Worm (Caenorhabditis elegans): ENCODE data around the gene pms-2.

The pms-2 gene

DNA sequence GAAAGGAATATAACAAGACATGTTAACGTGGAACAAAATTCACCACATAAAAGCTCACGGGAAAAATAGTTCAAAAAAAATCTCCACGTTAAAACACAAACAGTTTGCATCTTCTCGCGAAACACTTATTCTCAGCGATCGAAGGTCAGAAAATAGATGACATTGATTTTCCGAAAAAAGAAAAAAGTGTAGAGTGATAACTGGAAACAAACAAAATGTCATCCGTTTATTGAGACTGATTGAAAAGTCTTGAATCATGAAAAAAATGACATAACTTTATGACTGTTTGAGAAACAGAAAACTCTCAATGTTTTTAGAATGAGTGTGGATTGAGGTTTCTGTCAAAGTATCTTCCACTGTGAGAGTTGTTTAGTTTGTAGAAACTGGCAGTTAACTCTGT lies 52.6 kb downstream of the pms-2 start, which contains the start of gene C55A6.4:
Gene C55A6.4 (minus strand): TSS at position 101 of the 400 bp plus-strand sequence.
- TF ChIP-seq mel-28 (tag; optimal IDR thresholded peaks at IDR 0.05; ENCODE audit: borderline replicate concordance) = no peak
- no peak for TF ChIP-seq C06A6.2 (GFP tag; conservative IDR thresholded peaks at IDR 0.05)
- TF ChIP-seq snpc-1.3 (tag; optimal IDR thresholded peaks at IDR 0.05; ENCODE audit: insufficient read depth) = no peak
- no peak for TF ChIP-seq C17E4.6 (GFP tag; IDR thresholded peaks at IDR 0.05)
- no peak for TF ChIP-seq ztf-18 (tag; optimal IDR thresholded peaks at IDR 0.05)
- no peak for TF ChIP-seq snpc-1.1 (tag; optimal IDR thresholded peaks at IDR 0.05; ENCODE audit: insufficient read depth)
- TF ChIP-seq ceh-58 (GFP tag; IDR thresholded peaks at IDR 0.05) = no peak
- TF ChIP-seq somi-1 (GFP tag; optimal IDR thresholded peaks at IDR 0.05) = no peak
- TF ChIP-seq athp-1 (tag; optimal IDR thresholded peaks at IDR 0.05) = no peak
- TF ChIP-seq F52B5.7 (tag; optimal IDR thresholded peaks at IDR 0.05) = no peak
- TF ChIP-seq let-607 (tag; optimal IDR thresholded peaks at IDR 0.05) = no peak
- TF ChIP-seq unc-130 (GFP tag; optimal IDR thresholded peaks at IDR 0.05) = no peak
- no peak for TF ChIP-seq lag-1 (GFP tag; IDR thresholded peaks at IDR 0.05)
- TF ChIP-seq snpc-3.4 (tag; optimal IDR thresholded peaks at IDR 0.05) = no peak
- no peak for TF ChIP-seq ets-4 (GFP tag; optimal IDR thresholded peaks at IDR 0.05)
- no peak for TF ChIP-seq lin-40 (tag; optimal IDR thresholded peaks at IDR 0.05)
- TF ChIP-seq B0035.1 (tag; optimal IDR thresholded peaks at IDR 0.05) = no peak
